Fruit fly (Drosophila melanogaster) whole organism, embryonic: Measurements from ENCODE around the gene tbrd-1.
A peak's percentile ranks its signal among the peaks of the same experiment; 100 is the strongest.

Source experiments
- CG10147 ChIP-seq: fragments of 200-800 bp; sonication (Bioruptor generic); optimal IDR thresholded peaks from 2 replicates; lab custom pipeline; 2019; ENCODE audit warnings: missing biosample characterization, mild to moderate bottlenecking, missing genetic modification characterization, moderate library complexity
- CG11085 ChIP-seq: fragments of 200-800 bp; sonication (Bioruptor generic); IDR thresholded peaks from 2 replicates; pipeline ENCODE4 v1.3.6; 2022; ENCODE audit warnings: missing biosample characterization, missing genetic modification characterization
- CG12391 ChIP-seq: fragments of 200-800 bp; sonication (Bioruptor generic); optimal IDR thresholded peaks from 3 replicates; lab custom pipeline; 2018; ENCODE audit warnings: missing biosample characterization, mild to moderate bottlenecking, missing genetic modification characterization, moderate library complexity
- CG12942 ChIP-seq: fragments of 200-800 bp; sonication (Bioruptor generic); optimal IDR thresholded peaks from 3 replicates; lab custom pipeline; 2016; ENCODE audit warnings: missing biosample characterization, missing genetic modification characterization
- CG15073 ChIP-seq: fragments of 200-800 bp; sonication (Bioruptor generic); optimal IDR thresholded peaks from 2 replicates; lab custom pipeline; 2016; ENCODE audit warnings: missing biosample characterization, missing genetic modification characterization
- CG18011 ChIP-seq: fragments of 200-800 bp; sonication (Bioruptor generic); optimal IDR thresholded peaks from 2 replicates; lab custom pipeline; 2017; ENCODE audit warnings: missing biosample characterization, missing genetic modification characterization, mild to moderate bottlenecking, moderate library complexity, missing genotype
- CG18599 ChIP-seq: fragments of 200-800 bp; sonication (Bioruptor generic); optimal IDR thresholded peaks from 3 replicates; lab custom pipeline; 2017; ENCODE audit warnings: missing biosample characterization, missing genetic modification characterization, mild to moderate bottlenecking, moderate library complexity, missing genetic modification reagents
- CG2202 ChIP-seq: fragments of 200-800 bp; sonication (Bioruptor generic); optimal IDR thresholded peaks from 2 replicates; lab custom pipeline; 2018; ENCODE audit warnings: missing biosample characterization, mild to moderate bottlenecking, missing genetic modification characterization
- CG2678 ChIP-seq: fragments of 200-800 bp; sonication (Bioruptor generic); optimal IDR thresholded peaks from 3 replicates; lab custom pipeline; 2019; ENCODE audit warnings: missing biosample characterization, mild to moderate bottlenecking, missing genetic modification characterization, moderate library complexity
- CG32532 ChIP-seq: fragments of 200-800 bp; sonication (Bioruptor generic); IDR thresholded peaks from 2 replicates; pipeline ENCODE4 v1.3.6; 2022; ENCODE audit warnings: missing biosample characterization, missing genetic modification characterization
- CG34422 ChIP-seq: fragments of 200-800 bp; sonication (Bioruptor generic); IDR thresholded peaks from 3 replicates; pipeline ENCODE4 v1.3.6; 2022; ENCODE audit warnings: missing biosample characterization, missing genetic modification characterization
- CG4424 ChIP-seq: fragments of 200-800 bp; sonication (Bioruptor generic); optimal IDR thresholded peaks from 3 replicates; lab custom pipeline; 2016; ENCODE audit warnings: missing biosample characterization, missing genetic modification characterization
- CG4707 ChIP-seq: fragments of 200-800 bp; sonication (Bioruptor generic); optimal IDR thresholded peaks from 2 replicates; lab custom pipeline; 2018; ENCODE audit warnings: missing biosample characterization, mild to moderate bottlenecking, missing genetic modification characterization, moderate library complexity
- CG7271 ChIP-seq: fragments of 200-800 bp; sonication (Bioruptor generic); optimal IDR thresholded peaks from 2 replicates; lab custom pipeline; 2018; ENCODE audit warnings: missing biosample characterization, mild to moderate bottlenecking, missing genetic modification characterization, moderate library complexity
- CG7372 ChIP-seq: fragments of 200-800 bp; sonication (Bioruptor generic); IDR thresholded peaks from 2 replicates; pipeline ENCODE4 v1.3.6; 2022; ENCODE audit warnings: missing biosample characterization, missing genetic modification characterization
- CG7556 ChIP-seq: fragments of 200-800 bp; sonication (Bioruptor generic); optimal IDR thresholded peaks from 2 replicates; lab custom pipeline; 2017; ENCODE audit warnings: missing biosample characterization, mild to moderate bottlenecking, missing genetic modification characterization
- CG8290 ChIP-seq, 3 experiments: fragments of 200-800 bp; sonication (Bioruptor generic); optimal IDR thresholded peaks; 2 replicates each; lab custom pipeline; 2016 to 2019; ENCODE audit warnings: missing biosample characterization in 3 of 3, missing genetic modification characterization in 3 of 3, mild to moderate bottlenecking in 2 of 3, moderate library complexity in 1 of 3
- CG9876 ChIP-seq: fragments of 200-800 bp; sonication (Bioruptor generic); optimal IDR thresholded peaks from 2 replicates; lab custom pipeline; 2016; ENCODE audit warnings: missing biosample characterization, missing genetic modification characterization
- D19A ChIP-seq: fragments of 200-800 bp; optimal IDR thresholded peaks from 3 replicates; lab custom pipeline; 2019; ENCODE audit warnings: missing biosample characterization, mild to moderate bottlenecking, missing genetic modification characterization, moderate library complexity
- Deaf1 ChIP-seq: fragments of 200-800 bp; optimal IDR thresholded peaks from 3 replicates; lab custom pipeline; 2019; ENCODE audit warnings: missing biosample characterization, mild to moderate bottlenecking, missing genetic modification characterization, moderate library complexity
- H2.0 ChIP-seq: fragments of 200-800 bp; sonication (Bioruptor generic); IDR thresholded peaks from 2 replicates; pipeline ENCODE4 v1.3.6; 2022; ENCODE audit warnings: missing biosample characterization, missing genetic modification characterization
- HHEX ChIP-seq: fragments of 200-800 bp; sonication (Bioruptor generic); optimal IDR thresholded peaks from 3 replicates; lab custom pipeline; 2017; ENCODE audit warnings: missing biosample characterization, mild to moderate bottlenecking, missing genetic modification characterization, missing genetic modification reagents
- Kr ChIP-seq: fragments of 200-800 bp; sonication (Bioruptor generic); optimal IDR thresholded peaks from 2 replicates; lab custom pipeline; 2017; ENCODE audit warnings: missing biosample characterization, mild to moderate bottlenecking, missing genetic modification characterization
- Lhr ChIP-seq: fragments of 200-800 bp; sonication (Bioruptor generic); optimal IDR thresholded peaks from 3 replicates; lab custom pipeline; 2017; ENCODE audit warnings: mild to moderate bottlenecking, missing biosample characterization, missing genetic modification reagents, missing genetic modification characterization
- NFAT ChIP-seq: fragments of 200-800 bp; sonication (Bioruptor generic); IDR thresholded peaks from 2 replicates; pipeline ENCODE4 v1.3.6; 2022; ENCODE audit warnings: missing biosample characterization, missing genetic modification characterization
- Ptx1 ChIP-seq: fragments of 200-800 bp; sonication (Bioruptor generic); IDR thresholded peaks from 2 replicates; pipeline ENCODE4 v1.3.6; 2022; ENCODE audit warnings: missing biosample characterization, missing genetic modification characterization
- Sox100B ChIP-seq: fragments of 200-800 bp; sonication (Bioruptor generic); optimal IDR thresholded peaks from 3 replicates; lab custom pipeline; 2018; ENCODE audit warnings: missing biosample characterization, mild to moderate bottlenecking, missing genetic modification characterization
- Tbp ChIP-seq: fragments of >200 bp; optimal IDR thresholded peaks from 2 replicates; lab custom pipeline; 2018; ENCODE audit warnings: missing biosample characterization, missing genetic modification characterization
- Xrp1 ChIP-seq: fragments of 200-800 bp; sonication (Bioruptor generic); IDR thresholded peaks from 2 replicates; pipeline ENCODE4 v1.3.6; 2022; ENCODE audit warnings: missing biosample characterization, missing genetic modification characterization
- ap ChIP-seq: fragments of 200-800 bp; sonication (Bioruptor generic); IDR thresholded peaks from 2 replicates; pipeline ENCODE4 v1.3.6; 2022; ENCODE audit warnings: missing biosample characterization, missing genetic modification characterization
- bsh ChIP-seq, 2 experiments: fragments of 200-800 bp; sonication (Bioruptor generic); optimal IDR thresholded peaks; 2 replicates each; lab custom pipeline; 2017 to 2018; ENCODE audit warnings: mild to moderate bottlenecking in 2 of 2, missing biosample characterization in 2 of 2, missing genetic modification characterization in 2 of 2, moderate library complexity in 1 of 2
- cas ChIP-seq: fragments of 200-800 bp; sonication (Bioruptor generic); IDR thresholded peaks from 2 replicates; pipeline ENCODE4 v1.3.6; 2022; ENCODE audit warnings: missing biosample characterization, missing genetic modification characterization
- eve ChIP-seq, 2 experiments: fragments of >200 bp; optimal IDR thresholded peaks; 2 replicates each; lab custom pipeline; 2017; ENCODE audit warnings: missing biosample characterization in 2 of 2, missing genetic modification characterization in 2 of 2
- fd96Cb ChIP-seq: fragments of 200-800 bp; sonication (Bioruptor generic); optimal IDR thresholded peaks from 2 replicates; lab custom pipeline; 2018; ENCODE audit warnings: missing biosample characterization, mild to moderate bottlenecking, missing genetic modification characterization, moderate library complexity
- ftz-f1 ChIP-seq: fragments of 200-800 bp; sonication (Bioruptor generic); optimal IDR thresholded peaks from 2 replicates; lab custom pipeline; 2016; ENCODE audit warnings: missing biosample characterization, missing genetic modification characterization
- gro ChIP-seq: fragments of 200-800 bp; sonication (Bioruptor generic); optimal IDR thresholded peaks from 2 replicates; lab custom pipeline; 2016; ENCODE audit warnings: missing biosample characterization, missing genetic modification characterization
- gsb ChIP-seq: fragments of 200-800 bp; sonication (Bioruptor generic); IDR thresholded peaks from 2 replicates; pipeline ENCODE4 v1.3.6; 2022; ENCODE audit warnings: missing biosample characterization, missing genetic modification characterization
- hkb ChIP-seq, 2 experiments: fragments of 200-800 bp in 1 of 2; fragments of >200 bp in 1 of 2; sonication (Bioruptor generic) in 1 of 2; IDR thresholded peaks in 1 of 2; optimal IDR thresholded peaks in 1 of 2; 2 replicates each; pipeline versions ENCODE4 v1.3.6 to Lab custom; 2017 to 2022; ENCODE audit warnings: missing biosample characterization in 1 of 2, missing genetic modification characterization in 1 of 2
- pb ChIP-seq: fragments of 200-800 bp; sonication (Bioruptor generic); optimal IDR thresholded peaks from 3 replicates; lab custom pipeline; 2016; ENCODE audit warnings: missing biosample characterization, missing genetic modification characterization
- shn ChIP-seq: fragments of 200-800 bp; sonication (Bioruptor generic); optimal IDR thresholded peaks from 3 replicates; lab custom pipeline; 2016; ENCODE audit warnings: missing biosample characterization, missing genetic modification characterization
- sisA ChIP-seq: fragments of 200-800 bp; sonication (Bioruptor generic); IDR thresholded peaks from 2 replicates; pipeline ENCODE4 v1.3.6; 2022; ENCODE audit warnings: missing biosample characterization, missing genetic modification characterization
- slbo ChIP-seq: fragments of 200-800 bp; sonication (Bioruptor generic); IDR thresholded peaks from 2 replicates; pipeline ENCODE4 v1.3.6; 2022; ENCODE audit warnings: missing biosample characterization, missing genetic modification characterization
- slou ChIP-seq: fragments of 200-800 bp; sonication (Bioruptor generic); optimal IDR thresholded peaks from 3 replicates; lab custom pipeline; 2016; ENCODE audit warnings: missing biosample characterization, missing genetic modification characterization
- sob ChIP-seq: fragments of 200-800 bp; sonication (Bioruptor generic); IDR thresholded peaks from 2 replicates; pipeline ENCODE4 v1.3.6; 2022; ENCODE audit warnings: missing biosample characterization, missing genetic modification characterization
- trh ChIP-seq: fragments of 200-800 bp; sonication (Bioruptor generic); optimal IDR thresholded peaks from 2 replicates; lab custom pipeline; 2016; ENCODE audit warnings: missing biosample characterization, missing genetic modification characterization
- usp ChIP-seq: fragments of >200 bp; optimal IDR thresholded peaks from 2 replicates; lab custom pipeline; 2017; ENCODE audit warnings: missing biosample characterization, missing genetic modification characterization
- wdn ChIP-seq: fragments of 200-800 bp; sonication (Bioruptor generic); IDR thresholded peaks from 2 replicates; pipeline ENCODE4 v1.3.6; 2022; ENCODE audit warnings: missing biosample characterization, missing genetic modification characterization
- yki ChIP-seq: fragments of >200 bp; optimal IDR thresholded peaks from 3 replicates; lab custom pipeline; 2018
- zf30C ChIP-seq: fragments of 200-800 bp; sonication (Bioruptor generic); optimal IDR thresholded peaks from 3 replicates; lab custom pipeline; 2018; ENCODE audit warnings: missing biosample characterization, mild to moderate bottlenecking, missing genetic modification characterization

The tbrd-1 gene

dm6 chr3R:23886270-23887095 is 6.9 kb downstream of the tbrd-1 start (continued):
- TF ChIP-seq CG18011 (peak; percentile 13), CG34422 (GFP tag; lab: Robert Waterston, UW) (peak; percentile 82), CG2678 (tag; lab: Kevin White, UChicago) (peak; percentile 89), slbo (peak; percentile 63), sob (GFP tag; lab: Robert Waterston, UW) (peak; percentile 77; the same call in 1 of the 2 replicates), HHEX (GFP tag; lab: Kevin White, UChicago) (peak; percentile 74), fd96Cb (tag; lab: Kevin White, UChicago) (peak; percentile 92), D19A (tag; lab: Kevin White, UChicago) (peak; percentile 60), Deaf1 (peak; percentile 65), Tbp (GFP tag; lab: Kevin White, UChicago) (no peak), yki (no peak), ap (GFP tag; lab: Robert Waterston, UW) (peak; percentile 78), hkb (optimal IDR thresholded peaks at IDR 0.05; lab: Kevin White, UChicago) (no peak), hkb (GFP tag; IDR thresholded peaks at IDR 0.05; lab: Robert Waterston, UW) (peak; percentile 87), CG15073 (peak; percentile 88), Kr (no peak), CG11085 (0 out of 2 replicates have a peak, but pooled peaks have one; percentile 24), Xrp1 (GFP tag; lab: Robert Waterston, UW) (peak; percentile 97), gro (GFP tag; lab: Kevin White, UChicago) (peak; percentile 6), CG8290 (GFP tag; optimal IDR thresholded peaks at IDR 0.05; lab: Kevin White, UChicago) (peak; percentile 79), CG8290 (tag; optimal IDR thresholded peaks at IDR 0.05; lab: Kevin White, UChicago) (peak; percentile 19 to 88), Sox100B (GFP tag; lab: Kevin White, UChicago) (peak; percentile 91), CG32532 (peak; percentile 73), zf30C (GFP tag; lab: Kevin White, UChicago) (no peak), H2.0 (GFP tag; lab: Robert Waterston, UW) (no peak; the same call in none of the 2 replicates), cas (GFP tag; lab: Robert Waterston, UW) (no peak), CG18599 (GFP tag; lab: Kevin White, UChicago) (peak; percentile 73), pb (GFP tag; lab: Kevin White, UChicago) (peak; percentile 41), gsb (no peak), trh (GFP tag; lab: Kevin White, UChicago) (peak; percentile 68), CG12942 (peak; percentile 69), CG7372 (GFP tag; lab: Robert Waterston, UW) (peak; percentile 81), usp (GFP tag; lab: Kevin White, UChicago) (no peak), ftz-f1 (GFP tag; lab: Kevin White, UChicago) (peak; percentile 2), CG9876 (GFP tag; lab: Kevin White, UChicago) (peak; percentile 32), CG10147 (GFP tag; lab: Kevin White, UChicago) (peak; percentile 62), CG4424 (GFP tag; lab: Kevin White, UChicago) (peak; percentile 88), CG4707 (GFP tag; lab: Kevin White, UChicago) (peak; percentile 74), CG12391 (peak; percentile 94), CG2202 (tag; lab: Kevin White, UChicago) (peak; percentile 90), sisA (peak; percentile 83), CG7556 (peak; percentile 86), eve (GFP tag; optimal IDR thresholded peaks at IDR 0.05; lab: Kevin White, UChicago) (peak; percentile 48 to 94), wdn (GFP tag; lab: Robert Waterston, UW) (0 out of 2 replicates have a peak, but pooled peaks have one; percentile 41), shn (GFP tag; lab: Kevin White, UChicago) (peak; percentile 51), NFAT (GFP tag; lab: Robert Waterston, UW) (no peak), Lhr (peak; percentile 77), Ptx1 (peak; percentile 83), CG7271 (tag; lab: Kevin White, UChicago) (peak; percentile 92), slou (GFP tag; lab: Kevin White, UChicago) (no peak), bsh (GFP tag; optimal IDR thresholded peaks at IDR 0.05; lab: Kevin White, UChicago) (peak; percentile 90 to 94)
